Fruit fly (Drosophila melanogaster) whole organism, embryonic: ENCODE data around the gene Tfb4.

Source experiments
- BEAF-32 ChIP-seq: fragments of 200-800 bp; sonication (Bioruptor generic); optimal IDR thresholded peaks from 3 replicates; lab custom pipeline; 2017; ENCODE audit warnings: missing biosample characterization, missing genetic modification characterization, mild to moderate bottlenecking, moderate library complexity, missing genetic modification reagents
- CG12155 ChIP-seq: fragments of 200-800 bp; sonication (Bioruptor generic); optimal IDR thresholded peaks from 3 replicates; lab custom pipeline; 2016; ENCODE audit warnings: missing biosample characterization, missing genetic modification characterization
- CG13287 ChIP-seq: fragments of 200-800 bp; sonication (Bioruptor generic); IDR thresholded peaks from 2 replicates; pipeline ENCODE4 v1.3.6; 2022; ENCODE audit warnings: missing biosample characterization, missing genetic modification characterization; ENCODE audit not compliant: partially characterized antibody
- CG18764 ChIP-seq: fragments of 200-800 bp; sonication (Bioruptor generic); optimal IDR thresholded peaks from 3 replicates; lab custom pipeline; 2016; ENCODE audit warnings: missing biosample characterization, missing genetic modification characterization
- CG2120 ChIP-seq: fragments of 200-800 bp; sonication (Bioruptor generic); optimal IDR thresholded peaks from 3 replicates; lab custom pipeline; 2016; ENCODE audit warnings: missing biosample characterization, missing genetic modification characterization
- CG2875 ChIP-seq: fragments of 200-800 bp; sonication (Bioruptor generic); optimal IDR thresholded peaks from 2 replicates; lab custom pipeline; 2017; ENCODE audit warnings: missing biosample characterization, mild to moderate bottlenecking, missing genetic modification characterization, missing genetic modification reagents
- CG30020 ChIP-seq: fragments of 200-800 bp; optimal IDR thresholded peaks from 2 replicates; lab custom pipeline; 2019; ENCODE audit warnings: missing biosample characterization, mild to moderate bottlenecking, missing genetic modification characterization, moderate library complexity
- CG30403 ChIP-seq: fragments of 200-800 bp; sonication (Bioruptor generic); optimal IDR thresholded peaks from 3 replicates; lab custom pipeline; 2016; ENCODE audit warnings: missing biosample characterization, missing genetic modification characterization
- CG33213 ChIP-seq: fragments of 200-800 bp; sonication (Bioruptor generic); optimal IDR thresholded peaks from 3 replicates; lab custom pipeline; 2016; ENCODE audit warnings: missing biosample characterization, missing genetic modification characterization
- CG34224 ChIP-seq: fragments of 200-800 bp; sonication (Bioruptor generic); IDR thresholded peaks from 3 replicates; pipeline ENCODE4 v1.3.6; 2022; ENCODE audit warnings: missing biosample characterization, missing genetic modification characterization; ENCODE audit not compliant: partially characterized antibody
- CG34422 ChIP-seq: fragments of 200-800 bp; sonication (Bioruptor generic); IDR thresholded peaks from 3 replicates; pipeline ENCODE4 v1.3.6; 2022; ENCODE audit warnings: missing biosample characterization, missing genetic modification characterization
- CG4282 ChIP-seq: fragments of 200-800 bp; sonication (Bioruptor generic); optimal IDR thresholded peaks from 2 replicates; lab custom pipeline; 2016; ENCODE audit warnings: missing biosample characterization, missing genetic modification characterization
- CG7963 ChIP-seq: fragments of 200-800 bp; sonication (Bioruptor generic); IDR thresholded peaks from 3 replicates; pipeline ENCODE4 v1.3.6; 2022; ENCODE audit warnings: missing biosample characterization, missing genetic modification characterization; ENCODE audit not compliant: partially characterized antibody
- CG8765 ChIP-seq: fragments of 200-800 bp; sonication (Bioruptor generic); IDR thresholded peaks from 2 replicates; pipeline ENCODE4 v1.3.6; 2022; ENCODE audit warnings: missing biosample characterization, missing genetic modification characterization
- CTCF ChIP-seq: fragments of 200-800 bp; sonication (Bioruptor generic); optimal IDR thresholded peaks from 2 replicates; lab custom pipeline; 2017; ENCODE audit warnings: missing biosample characterization, mild to moderate bottlenecking, missing genetic modification characterization, moderate library complexity
- CrebB ChIP-seq: fragments of 200-800 bp; sonication (Bioruptor generic); optimal IDR thresholded peaks from 3 replicates; lab custom pipeline; 2018; ENCODE audit warnings: missing biosample characterization, mild to moderate bottlenecking, missing genetic modification characterization
- Dll ChIP-seq: fragments of 200-800 bp; sonication (Bioruptor generic); IDR thresholded peaks from 4 replicates; pipeline ENCODE4 v1.3.6; 2022; ENCODE audit warnings: missing biosample characterization, missing genetic modification characterization; ENCODE audit not compliant: partially characterized antibody
- Doc3 ChIP-seq: fragments of 200-800 bp; sonication (Bioruptor generic); IDR thresholded peaks from 3 replicates; pipeline ENCODE4 v1.3.6; 2022; ENCODE audit warnings: missing biosample characterization, missing genetic modification characterization; ENCODE audit not compliant: partially characterized antibody
- Dref ChIP-seq: fragments of 200-800 bp; sonication (Bioruptor generic); IDR thresholded peaks from 2 replicates; pipeline ENCODE4 v1.3.6; 2022; ENCODE audit warnings: missing biosample characterization, missing genetic modification characterization
- ERR ChIP-seq: fragments of 200-800 bp; sonication (Bioruptor generic); optimal IDR thresholded peaks from 2 replicates; lab custom pipeline; 2016; ENCODE audit warnings: missing biosample characterization, missing genetic modification characterization
- HLH4C ChIP-seq: fragments of 200-800 bp; sonication (Bioruptor generic); IDR thresholded peaks from 3 replicates; pipeline ENCODE4 v1.3.6; 2022; ENCODE audit warnings: missing biosample characterization, missing genetic modification characterization; ENCODE audit not compliant: partially characterized antibody
- Hey ChIP-seq: fragments of 200-800 bp; sonication (Bioruptor generic); optimal IDR thresholded peaks from 3 replicates; lab custom pipeline; 2018; ENCODE audit warnings: missing biosample characterization, mild to moderate bottlenecking, missing genetic modification characterization
- MBD-R2 ChIP-seq: fragments of 200-800 bp; sonication (Bioruptor generic); IDR thresholded peaks from 2 replicates; pipeline ENCODE4 v1.3.6; 2022; ENCODE audit warnings: missing biosample characterization, missing genetic modification characterization
- MESR4 ChIP-seq: fragments of 200-800 bp; sonication (Bioruptor generic); optimal IDR thresholded peaks from 2 replicates; lab custom pipeline; 2018; ENCODE audit warnings: missing biosample characterization, mild to moderate bottlenecking, missing genetic modification characterization, moderate library complexity
- Max ChIP-seq: fragments of 200-800 bp; sonication (Bioruptor generic); optimal IDR thresholded peaks from 2 replicates; lab custom pipeline; 2016; ENCODE audit warnings: missing biosample characterization, mild to moderate bottlenecking, missing genetic modification characterization
- Nf-YB ChIP-seq: fragments of 200-800 bp; sonication (Bioruptor generic); optimal IDR thresholded peaks from 3 replicates; lab custom pipeline; 2019; ENCODE audit warnings: missing biosample characterization, mild to moderate bottlenecking, missing genetic modification characterization, moderate library complexity
- Nf-YC ChIP-seq: fragments of 200-800 bp; optimal IDR thresholded peaks from 3 replicates; lab custom pipeline; 2019; ENCODE audit warnings: missing biosample characterization, mild to moderate bottlenecking, missing genetic modification characterization, moderate library complexity
- Oaz ChIP-seq: fragments of 200-800 bp; sonication (Bioruptor generic); IDR thresholded peaks from 2 replicates; pipeline ENCODE4 v1.3.6; 2022; ENCODE audit warnings: missing biosample characterization, missing genetic modification characterization
- Ptx1 ChIP-seq: fragments of 200-800 bp; sonication (Bioruptor generic); IDR thresholded peaks from 2 replicates; pipeline ENCODE4 v1.3.6; 2022; ENCODE audit warnings: missing biosample characterization, missing genetic modification characterization
- Sox102F ChIP-seq: fragments of 200-800 bp; sonication (Bioruptor generic); optimal IDR thresholded peaks from 2 replicates; lab custom pipeline; 2018; ENCODE audit warnings: missing biosample characterization, mild to moderate bottlenecking, missing genetic modification characterization, moderate library complexity
- Sry-δ ChIP-seq: fragments of 200-800 bp; sonication (Bioruptor generic); optimal IDR thresholded peaks from 2 replicates; lab custom pipeline; 2016; ENCODE audit warnings: missing biosample characterization, missing genetic modification characterization
- ato ChIP-seq: fragments of 200-800 bp; sonication (Bioruptor generic); IDR thresholded peaks from 2 replicates; pipeline ENCODE4 v1.3.6; 2022; ENCODE audit warnings: missing biosample characterization, missing genetic modification characterization; ENCODE audit not compliant: partially characterized antibody
- bbx ChIP-seq: fragments of 200-800 bp; sonication (Bioruptor generic); IDR thresholded peaks from 2 replicates; pipeline ENCODE4 v1.3.6; 2022; ENCODE audit warnings: missing biosample characterization, missing genetic modification characterization; ENCODE audit not compliant: partially characterized antibody
- chinmo ChIP-seq: fragments of 200-800 bp; sonication (Bioruptor generic); IDR thresholded peaks from 4 replicates; pipeline ENCODE4 v1.3.6; 2022; ENCODE audit warnings: missing biosample characterization, missing genetic modification characterization; ENCODE audit not compliant: partially characterized antibody
- dpn ChIP-seq, 2 experiments: fragments of 200-800 bp; sonication (Bioruptor generic); optimal IDR thresholded peaks; 3 replicates each; lab custom pipeline; 2016; ENCODE audit warnings: missing biosample characterization in 2 of 2, missing genetic modification characterization in 2 of 2
- fd3F ChIP-seq: fragments of 200-800 bp; sonication (Bioruptor generic); optimal IDR thresholded peaks from 2 replicates; lab custom pipeline; 2018; ENCODE audit warnings: missing biosample characterization, mild to moderate bottlenecking, missing genetic modification characterization, moderate library complexity
- ftz-f1 ChIP-seq: fragments of 200-800 bp; sonication (Bioruptor generic); optimal IDR thresholded peaks from 2 replicates; lab custom pipeline; 2016; ENCODE audit warnings: missing biosample characterization, missing genetic modification characterization
- hb ChIP-seq: fragments of 200-800 bp; sonication (Bioruptor generic); IDR thresholded peaks from 3 replicates; pipeline ENCODE4 v1.3.6; 2022; ENCODE audit warnings: missing biosample characterization, missing genetic modification characterization; ENCODE audit not compliant: partially characterized antibody
- hbn ChIP-seq: fragments of 200-800 bp; sonication (Bioruptor generic); IDR thresholded peaks from 2 replicates; pipeline ENCODE4 v1.3.6; 2022; ENCODE audit warnings: missing biosample characterization, missing genetic modification characterization; ENCODE audit not compliant: partially characterized antibody
- hkb ChIP-seq, 2 experiments: fragments of 200-800 bp in 1 of 2; fragments of >200 bp in 1 of 2; sonication (Bioruptor generic) in 1 of 2; IDR thresholded peaks in 1 of 2; optimal IDR thresholded peaks in 1 of 2; 2 replicates each; pipeline versions ENCODE4 v1.3.6 to Lab custom; 2017 to 2022; ENCODE audit warnings: missing biosample characterization in 1 of 2, missing genetic modification characterization in 1 of 2
- kni ChIP-seq: fragments of 200-800 bp; sonication (Bioruptor generic); optimal IDR thresholded peaks from 3 replicates; lab custom pipeline; 2017; ENCODE audit warnings: mild to moderate bottlenecking, missing biosample characterization, missing genetic modification reagents, missing genetic modification characterization
- pan ChIP-seq, 4 experiments: fragments of >200 bp in 3 of 4; fragments of 200-800 bp in 1 of 4; sonication (Bioruptor generic) in 1 of 4; optimal IDR thresholded peaks in 3 of 4; IDR thresholded peaks in 1 of 4; 2 replicates each; pipeline versions ENCODE4 v1.3.6 to Lab custom; 2017 to 2022; ENCODE audit warnings: missing biosample characterization in 2 of 4, missing genetic modification characterization in 2 of 4, mixed read lengths in 1 of 4
- pum ChIP-seq: fragments of 200-800 bp; sonication (Bioruptor generic); optimal IDR thresholded peaks from 2 replicates; lab custom pipeline; 2016; ENCODE audit warnings: missing biosample characterization, missing genetic modification characterization
- run ChIP-seq: fragments of 200-800 bp; sonication (Bioruptor generic); optimal IDR thresholded peaks from 3 replicates; lab custom pipeline; 2018; ENCODE audit warnings: missing biosample characterization, mild to moderate bottlenecking, missing genetic modification characterization
- stwl ChIP-seq: fragments of 200-800 bp; sonication (Bioruptor generic); optimal IDR thresholded peaks from 3 replicates; lab custom pipeline; 2018; ENCODE audit warnings: missing biosample characterization, mild to moderate bottlenecking, missing genetic modification characterization, moderate library complexity
- tna ChIP-seq: fragments of 200-800 bp; sonication (Bioruptor generic); IDR thresholded peaks from 2 replicates; pipeline ENCODE4 v1.3.6; 2022; ENCODE audit warnings: missing biosample characterization, missing genetic modification characterization; ENCODE audit not compliant: partially characterized antibody
- vnd ChIP-seq: fragments of 200-800 bp; sonication (Bioruptor generic); IDR thresholded peaks from 3 replicates; pipeline ENCODE4 v1.3.6; 2022; ENCODE audit warnings: missing biosample characterization, missing genetic modification characterization; ENCODE audit not compliant: partially characterized antibody
- zfh1 ChIP-seq: fragments of 200-800 bp; sonication (Bioruptor generic); IDR thresholded peaks from 3 replicates; pipeline ENCODE4 v1.3.6; 2022; ENCODE audit warnings: missing biosample characterization, missing genetic modification characterization

The Tfb4 gene

DNA sequence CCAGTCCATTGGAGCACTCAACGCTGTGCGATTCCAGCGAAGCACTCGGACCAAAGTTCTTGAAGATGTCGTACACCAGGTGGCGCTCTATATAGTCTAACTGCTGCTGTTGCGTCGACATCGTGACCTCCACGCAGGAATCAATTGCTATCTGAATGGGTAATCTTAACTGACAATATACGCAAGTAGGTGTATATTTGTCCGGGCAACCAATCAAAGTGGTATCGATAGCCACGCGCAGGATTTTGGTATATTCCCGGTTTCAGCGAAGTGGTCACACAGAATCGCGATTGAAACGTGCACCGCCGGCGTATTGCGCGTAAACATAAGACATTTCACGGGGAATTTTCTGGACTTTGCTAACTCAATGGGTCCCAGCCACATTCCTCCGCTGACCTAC is 33.3 kb upstream of the Tfb4 start, which contains the start of the genes CG5126 and Tgt (continued):
- no peak for TF ChIP-seq Max
- peak; percentile 47; the same call in 2 of the 3 replicates for TF ChIP-seq CG7963 (GFP tag; lab: Robert Waterston, UW)
- peak; percentile 37; the same call in 1 of the 3 replicates for TF ChIP-seq HLH4C
- TF ChIP-seq dpn (GFP tag; optimal IDR thresholded peaks at IDR 0.05; lab: Kevin White, UChicago), result no peak
- peak; percentile 70 for TF ChIP-seq BEAF-32
- TF ChIP-seq CTCF (GFP tag; lab: Kevin White, UChicago), result peak; percentile 86
- peak; percentile 9 for TF ChIP-seq ERR (GFP tag; lab: Kevin White, UChicago)
- TF ChIP-seq CG34422 (GFP tag; lab: Robert Waterston, UW), result peak; percentile 65; the same call in 1 of the 3 replicates
- TF ChIP-seq CG12155 (GFP tag; lab: Kevin White, UChicago), result no peak
- no peak for TF ChIP-seq pum (GFP tag; lab: Kevin White, UChicago)
- TF ChIP-seq Ptx1 (GFP tag; lab: Robert Waterston, UW), result no peak
- TF ChIP-seq hkb (optimal IDR thresholded peaks at IDR 0.05; lab: Kevin White, UChicago), result no peak
- no peak for TF ChIP-seq hkb (GFP tag; IDR thresholded peaks at IDR 0.05; lab: Robert Waterston, UW)
- no peak for TF ChIP-seq Nf-YC (tag; lab: Kevin White, UChicago)
- peak; percentile 54 for TF ChIP-seq Sry-δ (GFP tag; lab: Kevin White, UChicago)
- peak; percentile 55 for TF ChIP-seq MESR4
- TF ChIP-seq kni (GFP tag; lab: Kevin White, UChicago), result no peak
- no peak for TF ChIP-seq CG30020
- TF ChIP-seq CG2875 (GFP tag; lab: Kevin White, UChicago), result no peak
- TF ChIP-seq Dll, result peak; percentile 68; the same call in 2 of the 4 replicates
- no peak for TF ChIP-seq CG33213
- peak; percentile 34; the same call in 1 of the 2 replicates for TF ChIP-seq hbn (GFP tag; lab: Robert Waterston, UW)
- TF ChIP-seq Hey, result peak; percentile 24
- peak; percentile 31 for TF ChIP-seq stwl (tag; lab: Kevin White, UChicago)
- TF ChIP-seq pan (optimal IDR thresholded peaks at IDR 0.05; lab: Kevin White, UChicago), result no peak
- no peak for TF ChIP-seq pan (GFP tag; optimal IDR thresholded peaks at IDR 0.05 in 1 of 2, IDR thresholded peaks at IDR 0.05 in 1 of 2)
- peak; percentile 69 for TF ChIP-seq Dref (GFP tag; lab: Robert Waterston, UW)
- peak; percentile 55; the same call in 1 of the 2 replicates for TF ChIP-seq bbx
- 0 out of 2 replicates have a peak, but pooled peaks have one; percentile 18 for TF ChIP-seq Oaz
- TF ChIP-seq CG2120 (GFP tag; lab: Kevin White, UChicago), result no peak
- TF ChIP-seq CG18764, result no peak
- TF ChIP-seq zfh1, result no peak
- peak; percentile 63 for TF ChIP-seq ftz-f1 (GFP tag; lab: Kevin White, UChicago)
- 0 out of 3 replicates have a peak, but pooled peaks have one; percentile 35 for TF ChIP-seq vnd
- peak; percentile 20; the same call in 1 of the 2 replicates for TF ChIP-seq tna (GFP tag; lab: Robert Waterston, UW)
- TF ChIP-seq Doc3, result 0 out of 3 replicates have a peak, but pooled peaks have one; percentile 36
- no peak for TF ChIP-seq CG30403
- peak; percentile 79 for TF ChIP-seq CG13287
- TF ChIP-seq CrebB (tag; lab: Kevin White, UChicago), result no peak
- peak; percentile 87; the same call in 2 of the 4 replicates for TF ChIP-seq chinmo (GFP tag; lab: Robert Waterston, UW)
- TF ChIP-seq hb (GFP tag; lab: Robert Waterston, UW), result peak; percentile 69; the same call in 1 of the 3 replicates
- TF ChIP-seq Sox102F (GFP tag; lab: Kevin White, UChicago), result no peak
- no peak for TF ChIP-seq fd3F (GFP tag; lab: Kevin White, UChicago)
- TF ChIP-seq MBD-R2, result peak; percentile 89
- peak; percentile 5; the same call in 1 of the 2 replicates for TF ChIP-seq ato (GFP tag; lab: Robert Waterston, UW)
- no peak for TF ChIP-seq Nf-YB
- no peak for TF ChIP-seq CG4282
- peak; percentile 56 for TF ChIP-seq CG34224 (GFP tag; lab: Robert Waterston, UW)
- TF ChIP-seq CG8765, result no peak
- no peak for TF ChIP-seq run (tag; lab: Kevin White, UChicago)
